Worm (Caenorhabditis elegans) whole organism, L1 larva: ENCODE measurements around the gene gpr-1.

Experiments
- fkh-10 ChIP-seq: sonication (generic microtip); optimal IDR thresholded peaks from 2 replicates; lab custom pipeline; 2017; ENCODE audit warnings: missing biosample characterization, missing genetic modification reagents, missing genetic modification characterization
- fos-1 ChIP-seq: fragments of 150-350 bp; optimal IDR thresholded peaks from 2 replicates; lab custom pipeline; 2014; ENCODE audit warnings: missing biosample characterization, missing genetic modification characterization
- irx-1 ChIP-seq: sonication (generic microtip); optimal IDR thresholded peaks from 2 replicates; lab custom pipeline; 2016; ENCODE audit warnings: missing genetic modification characterization, missing compliant biosample characterization
- jun-1 ChIP-seq: fragments of 150-350 bp; optimal IDR thresholded peaks from 2 replicates; lab custom pipeline; 2014; ENCODE audit warnings: missing biosample characterization, missing genetic modification reagents, missing genetic modification characterization
- lin-39 ChIP-seq: fragments of 150-350 bp; optimal IDR thresholded peaks from 2 replicates; lab custom pipeline; 2014; ENCODE audit warnings: missing biosample characterization, missing genetic modification reagents, missing genetic modification characterization
- nhr-12 ChIP-seq: sonication (generic microtip); optimal IDR thresholded peaks from 2 replicates; lab custom pipeline; 2017; ENCODE audit warnings: missing biosample characterization, missing genetic modification characterization
- nhr-77 ChIP-seq: fragments of 150-350 bp; optimal IDR thresholded peaks from 2 replicates; lab custom pipeline; 2014; ENCODE audit warnings: missing biosample characterization, missing genetic modification characterization
- nhr-90 ChIP-seq: sonication (generic microtip); optimal IDR thresholded peaks from 2 replicates; lab custom pipeline; 2016; ENCODE audit warnings: mild to moderate bottlenecking, missing genetic modification characterization, missing compliant biosample characterization; ENCODE audit not compliant: poor library complexity
- pqm-1 ChIP-seq: sonication (generic microtip); optimal IDR thresholded peaks from 3 replicates; lab custom pipeline; 2017; ENCODE audit warnings: missing biosample characterization, missing genetic modification characterization
- sptf-1 ChIP-seq: fragments of 150-350 bp; optimal IDR thresholded peaks from 2 replicates; lab custom pipeline; 2014; ENCODE audit warnings: missing biosample characterization, missing genetic modification characterization

DNA sequence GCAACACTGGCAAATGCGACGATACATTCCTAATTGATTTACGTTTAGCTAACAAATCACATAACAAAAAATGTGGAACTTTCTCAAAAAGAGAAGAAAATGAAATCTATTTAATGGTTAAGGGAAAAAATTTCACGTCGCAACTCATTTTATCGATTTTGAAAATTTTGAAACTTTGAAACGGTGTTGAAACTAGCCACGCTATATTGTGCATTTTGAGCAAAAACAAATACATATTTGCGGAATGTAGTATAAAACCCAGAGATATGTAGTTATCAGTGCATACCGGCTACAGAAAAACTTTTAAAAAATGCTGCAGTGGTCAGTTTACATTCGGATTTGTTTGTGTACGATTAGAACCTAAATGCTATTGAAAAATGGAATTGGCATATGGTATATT, 35.1 kb upstream of the gpr-1 start, which contains the start of gene C06E1.7:
- TF ChIP-seq nhr-77 (tag; lab: Kevin White, UChicago) (no peak), nhr-12 (tag; lab: Kevin White, UChicago) (no peak), jun-1 (tag; lab: Kevin White, UChicago) (no peak), fkh-10 (GFP tag; lab: Kevin White, UChicago) (no peak), lin-39 (tag; lab: Kevin White, UChicago) (no peak), pqm-1 (tag; lab: Kevin White, UChicago) (no peak), irx-1 (tag; lab: Kevin White, UChicago) (no peak), nhr-90 (no peak), fos-1 (tag; lab: Kevin White, UChicago) (no peak), sptf-1 (tag; lab: Kevin White, UChicago) (no peak)
